Fruit fly (Drosophila melanogaster) whole organism, pupa: ENCODE data around the gene Alms1b.

Experiments used
- CG12605 ChIP-seq: fragments of 200-800 bp; sonication (Bioruptor generic); IDR thresholded peaks from 2 replicates; pipeline ENCODE4 v1.3.6; 2022; ENCODE audit warnings: missing biosample characterization, missing genetic modification characterization
- D1 ChIP-seq: fragments of 200-800 bp; sonication (Bioruptor generic); optimal IDR thresholded peaks from 2 replicates; lab custom pipeline; 2018; ENCODE audit warnings: missing biosample characterization, mild to moderate bottlenecking, missing genetic modification characterization, moderate library complexity
- EcR ChIP-seq: fragments of 200-800 bp; sonication (Bioruptor generic); optimal IDR thresholded peaks from 3 replicates; lab custom pipeline; 2019; ENCODE audit warnings: missing biosample characterization, missing genetic modification characterization, mild to moderate bottlenecking, moderate library complexity, missing genetic modification reagents

- no peak for TF ChIP-seq CG12605 (GFP tag; lab: Robert Waterston, UW)
- TF ChIP-seq D1 (tag; lab: Kevin White, UChicago) = no peak
- peak; percentile 43 for TF ChIP-seq EcR
Measured at dm6 chrX:4664107-4664506, 33.4 kb upstream of the Alms1b start.
